Worm (Caenorhabditis elegans): ENCODE data around the gene ZK550.6.
A peak's percentile ranks its signal among the peaks of the same experiment; 100 is the strongest.

DNA sequence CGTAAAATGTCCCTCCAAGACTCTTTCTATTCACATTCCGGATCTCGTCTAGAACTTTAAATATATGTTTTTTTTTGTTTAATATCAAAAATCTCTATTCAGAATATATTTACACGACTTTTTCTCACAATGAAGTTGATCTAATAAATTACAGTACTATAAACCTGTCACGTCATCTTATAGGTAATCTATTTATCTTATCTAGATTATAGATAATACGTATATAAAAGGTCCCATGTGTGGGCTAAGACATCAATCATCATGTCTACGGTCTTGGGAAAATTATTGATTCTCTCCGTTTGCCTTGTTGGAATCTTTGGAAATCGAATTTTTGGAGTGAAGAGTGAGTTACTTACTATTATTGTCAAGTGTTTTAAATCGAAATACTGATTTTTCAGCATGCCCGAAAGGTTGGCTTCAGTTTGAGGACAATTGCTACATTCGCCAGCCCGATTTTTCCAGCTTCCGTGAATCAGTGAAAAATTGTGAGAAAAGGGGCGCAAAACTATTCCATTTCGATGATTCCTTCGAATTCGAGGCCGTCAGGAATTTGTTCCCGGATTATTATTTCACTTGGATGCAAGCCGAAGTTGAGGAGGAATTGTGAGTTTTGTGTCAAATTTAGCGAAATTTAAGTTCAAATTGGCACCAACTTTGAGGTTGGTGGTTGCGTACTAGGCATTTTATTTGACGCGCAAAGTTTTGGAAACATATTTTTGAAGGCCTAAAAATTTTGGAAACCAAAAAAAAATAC lies 14.6 kb upstream of the ZK550.6 start, which contains the start of gene clec-196:
- TF ChIP-seq elt-3 (tag; optimal IDR thresholded peaks at IDR 0.05), result no peak
- no peak for TF ChIP-seq ceh-82 (tag; optimal IDR thresholded peaks at IDR 0.05)
- TF ChIP-seq aly-2 (tag; optimal IDR thresholded peaks at IDR 0.05), result no peak
- TF ChIP-seq lsy-12 (tag; optimal IDR thresholded peaks at IDR 0.05), result no peak
- TF ChIP-seq nhr-12 (tag; optimal IDR thresholded peaks at IDR 0.05), result no peak
- no peak for TF ChIP-seq elt-2 (tag; optimal IDR thresholded peaks at IDR 0.05)
- TF ChIP-seq ama-1 (optimal IDR thresholded peaks at IDR 0.05), result peak; percentile 14
- no peak for TF ChIP-seq tbx-2 (tag; optimal IDR thresholded peaks at IDR 0.05)
- no peak for TF ChIP-seq nhr-28 (tag; optimal IDR thresholded peaks at IDR 0.05)
- TF ChIP-seq skn-1 (tag; optimal IDR thresholded peaks at IDR 0.05), result no peak
- TF ChIP-seq zag-1 (tag; optimal IDR thresholded peaks at IDR 0.05), result no peak
- no peak for TF ChIP-seq snpc-4 (tag; optimal IDR thresholded peaks at IDR 0.05)

All from whole organism, L3 larva.